Worm (Caenorhabditis elegans) whole organism, late embryonic: ENCODE measurements around the gene F55C5.10.

Experiments used
- C08G9.2 ChIP-seq: sonication (generic microtip); optimal IDR thresholded peaks from 2 replicates; lab custom pipeline; 2016; ENCODE audit warnings: mild to moderate bottlenecking, missing genetic modification characterization, moderate library complexity, missing compliant biosample characterization
- C38D4.7 ChIP-seq: fragments of 200-800 bp; sonication (Bioruptor generic); optimal IDR thresholded peaks from 2 replicates; lab custom pipeline; 2018; ENCODE audit warnings: mild to moderate bottlenecking, missing genetic modification characterization, moderate library complexity, missing compliant biosample characterization
- F13H6.1 ChIP-seq: sonication (generic microtip); optimal IDR thresholded peaks from 2 replicates; lab custom pipeline; 2016; ENCODE audit warnings: missing genetic modification characterization, missing compliant biosample characterization
- K02D7.2 ChIP-seq: sonication (generic microtip); optimal IDR thresholded peaks from 2 replicates; lab custom pipeline; 2017; ENCODE audit warnings: mild to moderate bottlenecking, missing genetic modification characterization, missing compliant biosample characterization
- T23F11.4 ChIP-seq: fragments of 200-800 bp; sonication (Bioruptor generic); optimal IDR thresholded peaks from 2 replicates; lab custom pipeline; 2018; ENCODE audit warnings: mild to moderate bottlenecking, missing genetic modification characterization, missing compliant biosample characterization
- ahr-1 ChIP-seq: sonication (generic microtip); optimal IDR thresholded peaks from 2 replicates; lab custom pipeline; 2016; ENCODE audit warnings: missing genetic modification characterization, missing compliant biosample characterization
- ceh-14 ChIP-seq: sonication (generic microtip); optimal IDR thresholded peaks from 2 replicates; lab custom pipeline; 2016; ENCODE audit warnings: missing genotype, missing genetic modification characterization, missing compliant biosample characterization
- ceh-18 ChIP-seq: sonication (generic microtip); optimal IDR thresholded peaks from 2 replicates; lab custom pipeline; 2016; ENCODE audit warnings: missing genetic modification characterization, missing compliant biosample characterization
- ceh-19 ChIP-seq: fragments of 200-800 bp; sonication (Bioruptor generic); optimal IDR thresholded peaks from 2 replicates; lab custom pipeline; 2018; ENCODE audit warnings: mild to moderate bottlenecking, missing genetic modification characterization, missing compliant biosample characterization
- ceh-2 ChIP-seq: sonication (generic microtip); optimal IDR thresholded peaks from 2 replicates; lab custom pipeline; 2016; ENCODE audit warnings: missing genotype, missing genetic modification characterization, missing compliant biosample characterization
- ceh-24 ChIP-seq: sonication (generic microtip); optimal IDR thresholded peaks from 2 replicates; lab custom pipeline; 2016; ENCODE audit warnings: mild to moderate bottlenecking, missing genetic modification characterization, missing compliant biosample characterization
- ceh-30 ChIP-seq: fragments of 150-350 bp; optimal IDR thresholded peaks from 2 replicates; lab custom pipeline; 2014; ENCODE audit warnings: missing biosample characterization, missing genetic modification characterization
- ceh-31 ChIP-seq: sonication (generic microtip); optimal IDR thresholded peaks from 2 replicates; lab custom pipeline; 2016; ENCODE audit warnings: missing genetic modification characterization, missing compliant biosample characterization
- ceh-45 ChIP-seq: fragments of 200-800 bp; sonication (Bioruptor generic); IDR thresholded peaks from 2 replicates; pipeline ENCODE4 v1.3.6; 2022; ENCODE audit warnings: missing genetic modification reagents, missing genetic modification characterization, missing compliant biosample characterization
- ceh-48 ChIP-seq: sonication (generic microtip); optimal IDR thresholded peaks from 2 replicates; lab custom pipeline; 2016; ENCODE audit warnings: missing genetic modification characterization, inconsistent platforms, missing compliant biosample characterization
- ceh-9 ChIP-seq: sonication (generic microtip); optimal IDR thresholded peaks from 2 replicates; lab custom pipeline; 2016; ENCODE audit warnings: mild to moderate bottlenecking, missing genetic modification characterization, inconsistent platforms, missing compliant biosample characterization
- che-1 ChIP-seq: sonication (generic microtip); optimal IDR thresholded peaks from 2 replicates; lab custom pipeline; 2016; ENCODE audit warnings: mild to moderate bottlenecking, missing genetic modification characterization, missing compliant biosample characterization
- dve-1 ChIP-seq: sonication (generic microtip); optimal IDR thresholded peaks from 2 replicates; lab custom pipeline; 2017; ENCODE audit warnings: antibody characterized with exemption, mild to moderate bottlenecking, missing genetic modification characterization, missing compliant biosample characterization
- elt-2 ChIP-seq: sonication (generic microtip); optimal IDR thresholded peaks from 2 replicates; lab custom pipeline; 2016; ENCODE audit warnings: missing genetic modification reagents, missing genetic modification characterization, missing compliant biosample characterization
- ets-4 ChIP-seq: sonication (generic microtip); optimal IDR thresholded peaks from 2 replicates; lab custom pipeline; 2016; ENCODE audit warnings: missing genetic modification characterization, missing compliant biosample characterization
- eyg-1 ChIP-seq: sonication (generic microtip); optimal IDR thresholded peaks from 2 replicates; lab custom pipeline; 2016; ENCODE audit warnings: missing genotype, missing genetic modification characterization, missing compliant biosample characterization
- fax-1 ChIP-seq: sonication (generic microtip); optimal IDR thresholded peaks from 2 replicates; lab custom pipeline; 2016; ENCODE audit warnings: missing genotype, missing genetic modification characterization, missing compliant biosample characterization
- fkh-10 ChIP-seq: fragments of 150-350 bp; optimal IDR thresholded peaks from 2 replicates; lab custom pipeline; 2014; ENCODE audit warnings: missing biosample characterization, missing genetic modification reagents, missing genetic modification characterization
- fkh-6 ChIP-seq: sonication (generic microtip); optimal IDR thresholded peaks from 2 replicates; lab custom pipeline; 2016; ENCODE audit warnings: missing genetic modification characterization, missing compliant biosample characterization
- hlh-13 ChIP-seq: fragments of 200-800 bp; sonication (Bioruptor generic); optimal IDR thresholded peaks from 2 replicates; lab custom pipeline; 2018; ENCODE audit warnings: mild to moderate bottlenecking, missing genetic modification characterization, missing compliant biosample characterization
- hlh-6 ChIP-seq: sonication (generic microtip); optimal IDR thresholded peaks from 2 replicates; lab custom pipeline; 2016; ENCODE audit warnings: missing genotype, missing genetic modification characterization, missing compliant biosample characterization
- hlh-8 ChIP-seq: sonication (generic microtip); optimal IDR thresholded peaks from 2 replicates; lab custom pipeline; 2016; ENCODE audit warnings: missing genotype, missing genetic modification characterization, missing compliant biosample characterization
- lin-11 ChIP-seq: fragments of 200-800 bp; sonication (Bioruptor generic); optimal IDR thresholded peaks from 2 replicates; lab custom pipeline; 2018; ENCODE audit warnings: mild to moderate bottlenecking, missing genetic modification characterization, missing compliant biosample characterization
- mec-3 ChIP-seq: sonication (generic microtip); optimal IDR thresholded peaks from 2 replicates; lab custom pipeline; 2016; ENCODE audit warnings: borderline replicate concordance, missing genetic modification characterization, missing compliant biosample characterization
- nfya-1 ChIP-seq: sonication (generic microtip); optimal IDR thresholded peaks from 2 replicates; lab custom pipeline; 2017; ENCODE audit warnings: missing genetic modification characterization, mild to moderate bottlenecking, missing compliant biosample characterization, antibody characterized with exemption, moderate library complexity
- nhr-232 ChIP-seq: sonication (generic microtip); optimal IDR thresholded peaks from 2 replicates; lab custom pipeline; 2016; ENCODE audit warnings: missing genetic modification characterization, missing compliant biosample characterization
- odd-2 ChIP-seq: sonication (generic microtip); optimal IDR thresholded peaks from 2 replicates; lab custom pipeline; 2017; ENCODE audit warnings: antibody characterized with exemption, mild to moderate bottlenecking, missing genetic modification characterization, missing compliant biosample characterization
- pat-9 ChIP-seq: fragments of 200-800 bp; sonication (Bioruptor generic); optimal IDR thresholded peaks from 2 replicates; lab custom pipeline; 2018; ENCODE audit warnings: mild to moderate bottlenecking, missing genetic modification characterization, moderate library complexity, missing compliant biosample characterization
- pax-1 ChIP-seq: fragments of 150-350 bp; optimal IDR thresholded peaks from 2 replicates; lab custom pipeline; 2014; ENCODE audit warnings: missing biosample characterization, missing genetic modification characterization
- pha-2 ChIP-seq: sonication (generic microtip); optimal IDR thresholded peaks from 2 replicates; lab custom pipeline; 2017; ENCODE audit warnings: mild to moderate bottlenecking, missing genetic modification characterization, missing compliant biosample characterization
- pha-4 ChIP-seq: fragments of 150-350 bp; optimal IDR thresholded peaks from 2 replicates; lab custom pipeline; 2018; ENCODE audit warnings: missing biosample characterization, missing genetic modification reagents, missing genetic modification characterization
- pros-1 ChIP-seq: fragments of 150-350 bp; optimal IDR thresholded peaks from 2 replicates; lab custom pipeline; 2014; ENCODE audit warnings: missing biosample characterization, missing genetic modification reagents, missing genetic modification characterization
- rnt-1 ChIP-seq: sonication (generic microtip); optimal IDR thresholded peaks from 2 replicates; lab custom pipeline; 2016; ENCODE audit warnings: missing genetic modification characterization, missing compliant biosample characterization
- sdc-2 ChIP-seq: sonication (generic microtip); optimal IDR thresholded peaks from 2 replicates; lab custom pipeline; 2016; ENCODE audit warnings: missing genotype, missing genetic modification characterization, missing compliant biosample characterization
- sox-4 ChIP-seq: sonication (generic microtip); optimal IDR thresholded peaks from 2 replicates; lab custom pipeline; 2017; ENCODE audit warnings: mild to moderate bottlenecking, missing genetic modification characterization, inconsistent platforms, missing compliant biosample characterization
- syd-9 ChIP-seq: sonication (generic microtip); optimal IDR thresholded peaks from 2 replicates; lab custom pipeline; 2016; ENCODE audit warnings: mild to moderate bottlenecking, missing genetic modification characterization, moderate library complexity, missing compliant biosample characterization
- tbx-2 ChIP-seq: sonication (generic microtip); optimal IDR thresholded peaks from 2 replicates; lab custom pipeline; 2016; ENCODE audit warnings: missing genetic modification characterization, missing compliant biosample characterization
- ttx-3 ChIP-seq: sonication (generic microtip); optimal IDR thresholded peaks from 2 replicates; lab custom pipeline; 2016; ENCODE audit warnings: missing genetic modification reagents, missing genetic modification characterization, missing compliant biosample characterization
- unc-3 ChIP-seq, 2 experiments: fragments of 200-800 bp in 1 of 2; sonication (Bioruptor generic) in 1 of 2; sonication (generic microtip) in 1 of 2; conservative IDR thresholded peaks in 1 of 2; optimal IDR thresholded peaks in 1 of 2; 2 replicates each; pipeline versions ENCODE4 v1.3.6 to Lab custom; 2016 to 2022; ENCODE audit warnings: missing compliant biosample characterization in 2 of 2, missing genetic modification characterization in 2 of 2, missing genetic modification reagents in 1 of 2
- unc-42 ChIP-seq: sonication (generic microtip); optimal IDR thresholded peaks from 2 replicates; lab custom pipeline; 2016; ENCODE audit warnings: missing genotype, missing genetic modification characterization, missing compliant biosample characterization
- unc-55 ChIP-seq: sonication (generic microtip); optimal IDR thresholded peaks from 2 replicates; lab custom pipeline; 2017; ENCODE audit warnings: missing biosample characterization, missing genetic modification reagents, missing genetic modification characterization
- unc-86 ChIP-seq: sonication (generic microtip); optimal IDR thresholded peaks from 2 replicates; lab custom pipeline; 2016; ENCODE audit warnings: missing genetic modification characterization, missing compliant biosample characterization
- zip-5 ChIP-seq: sonication (generic microtip); optimal IDR thresholded peaks from 2 replicates; lab custom pipeline; 2016; ENCODE audit warnings: missing genetic modification characterization, missing compliant biosample characterization
- ztf-16 ChIP-seq: sonication (generic microtip); optimal IDR thresholded peaks from 2 replicates; lab custom pipeline; 2017; ENCODE audit warnings: missing genetic modification characterization, missing compliant biosample characterization

F55C5.10 gene

ce11 chrV:12288577-12288976, 5.3 kb downstream of the F55C5.10 start, which contains the start of gene rskd-1:
Gene rskd-1 (minus strand): TSS chrV:12288615.
- no peak for TF ChIP-seq pax-1 (tag; lab: Kevin White, UChicago)
- TF ChIP-seq fkh-10 (GFP tag; lab: Kevin White, UChicago) = no peak
- TF ChIP-seq hlh-8 (tag; lab: Kevin White, UChicago) = no peak
- no peak for TF ChIP-seq elt-2 (tag; lab: Kevin White, UChicago)
- TF ChIP-seq pha-4 (tag; lab: Kevin White, UChicago) = no peak
- TF ChIP-seq unc-55 = peak; percentile 51
- no peak for TF ChIP-seq F13H6.1 (tag; lab: Kevin White, UChicago)
- TF ChIP-seq ceh-2 (tag; lab: Kevin White, UChicago) = no peak

DNA sequence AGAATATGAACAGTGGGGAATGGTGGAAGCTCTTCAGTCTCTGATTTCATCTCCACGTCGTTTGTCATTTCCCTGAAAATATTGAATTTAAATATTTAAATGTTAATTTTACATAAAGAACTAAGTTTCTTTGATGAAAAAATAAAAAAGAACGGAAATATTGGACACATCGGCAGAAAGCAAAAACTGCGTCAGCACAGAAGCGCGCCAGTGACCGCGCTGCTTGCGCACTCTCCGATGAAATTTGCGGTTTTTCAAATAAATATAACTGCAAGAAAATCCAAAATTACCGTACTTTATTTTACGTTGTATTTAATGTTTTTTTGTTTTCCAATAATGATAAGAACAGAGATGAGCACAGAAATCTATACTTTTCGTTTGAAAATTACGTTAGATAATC, 8.3 kb downstream of the F55C5.10 start, which contains the start of the genes srpa-68 and srh-16:
Gene srpa-68, minus strand, starts transcription at position 72 of the 400 bp plus-strand sequence.
Gene srh-16, plus strand, starts transcription at position 275 of the 400 bp plus-strand sequence.
- TF ChIP-seq ceh-2 (tag; lab: Kevin White, UChicago) = peak; percentile 54
- TF ChIP-seq mec-3 (tag; lab: Kevin White, UChicago) = no peak
- peak; percentile 62 for TF ChIP-seq ceh-48 (tag; lab: Kevin White, UChicago)
- no peak for TF ChIP-seq F13H6.1 (tag; lab: Kevin White, UChicago)
- peak; percentile 44 for TF ChIP-seq unc-42 (tag; lab: Kevin White, UChicago)
- no peak for TF ChIP-seq ceh-9 (tag; lab: Kevin White, UChicago)
- no peak for TF ChIP-seq ets-4 (tag; lab: Kevin White, UChicago)
- TF ChIP-seq ceh-19 (GFP tag; lab: Kevin White, UChicago) = no peak
- peak; percentile 68 for TF ChIP-seq ttx-3 (tag; lab: Kevin White, UChicago)
- peak; percentile 57 for TF ChIP-seq ceh-14 (tag; lab: Kevin White, UChicago)
- TF ChIP-seq lin-11 (tag; lab: Kevin White, UChicago) = peak; percentile 43
- peak; percentile 33 for TF ChIP-seq C08G9.2 (tag; lab: Kevin White, UChicago)
- peak; percentile 15 for TF ChIP-seq unc-55
- TF ChIP-seq unc-86 (tag; lab: Kevin White, UChicago) = peak; percentile 63
- TF ChIP-seq ceh-30 = peak; percentile 72
- no peak for TF ChIP-seq dve-1
- peak; percentile 79 for TF ChIP-seq rnt-1 (tag; lab: Kevin White, UChicago)
- peak; percentile 76 for TF ChIP-seq nfya-1 (tag; lab: Kevin White, UChicago)
- TF ChIP-seq K02D7.2 (tag; lab: Kevin White, UChicago) = peak; percentile 42
- peak; percentile 14 for TF ChIP-seq zip-5 (tag; lab: Kevin White, UChicago)
- peak; percentile 45 for TF ChIP-seq sox-4 (tag; lab: Kevin White, UChicago)
- no peak for TF ChIP-seq hlh-6 (tag; lab: Kevin White, UChicago)
- peak; percentile 65 for TF ChIP-seq pha-2
- no peak for TF ChIP-seq sdc-2 (tag; lab: Kevin White, UChicago)
- peak; percentile 51 for TF ChIP-seq pat-9 (tag; lab: Kevin White, UChicago)
- TF ChIP-seq ceh-18 (tag; lab: Kevin White, UChicago) = no peak
- TF ChIP-seq che-1 (tag; lab: Kevin White, UChicago) = peak; percentile 53
- TF ChIP-seq ztf-16 (tag; lab: Kevin White, UChicago) = peak; percentile 28
- peak; percentile 29 for TF ChIP-seq eyg-1 (tag; lab: Kevin White, UChicago)
- TF ChIP-seq ahr-1 (tag; lab: Kevin White, UChicago) = peak; percentile 15
- no peak for TF ChIP-seq T23F11.4
- TF ChIP-seq ceh-31 (tag; lab: Kevin White, UChicago) = peak; percentile 42
- peak; percentile 38 for TF ChIP-seq syd-9 (tag; lab: Kevin White, UChicago)
- TF ChIP-seq odd-2 (tag; lab: Kevin White, UChicago) = peak; percentile 60
- TF ChIP-seq tbx-2 (tag; lab: Kevin White, UChicago) = peak; percentile 65
- TF ChIP-seq C38D4.7 (GFP tag; lab: Kevin White, UChicago) = peak; percentile 49
- TF ChIP-seq fkh-6 (tag; lab: Kevin White, UChicago) = peak; percentile 60
- TF ChIP-seq nhr-232 (tag; lab: Kevin White, UChicago) = no peak
- TF ChIP-seq hlh-13 = peak; percentile 33
- peak; percentile 54; the same call in 1 of the 2 replicates for TF ChIP-seq unc-3 (GFP tag; conservative IDR thresholded peaks at IDR 0.05; lab: Robert Waterston, UW)
- peak; percentile 8 for TF ChIP-seq unc-3 (tag; optimal IDR thresholded peaks at IDR 0.05; lab: Kevin White, UChicago)
- no peak for TF ChIP-seq pros-1 (tag; lab: Kevin White, UChicago)
- no peak for TF ChIP-seq fax-1
- no peak for TF ChIP-seq ceh-24 (tag; lab: Kevin White, UChicago)
- TF ChIP-seq fkh-10 (GFP tag; lab: Kevin White, UChicago) = no peak
- TF ChIP-seq elt-2 (tag; lab: Kevin White, UChicago) = peak; percentile 79
- TF ChIP-seq ceh-45 = peak; percentile 59; the same call in 1 of the 2 replicates
